Worm (Caenorhabditis elegans) whole organism, young adult: ENCODE measurements around the gene dsl-2.

Experiments
- B0019.2 ChIP-seq: fragments of 200-800 bp; sonication (Bioruptor generic); conservative IDR thresholded peaks from 2 replicates; pipeline ENCODE4 v1.3.6; 2022; ENCODE audit warnings: missing genetic modification reagents, missing genetic modification characterization, missing compliant biosample characterization
- B0261.1 ChIP-seq: sonication (generic microtip); optimal IDR thresholded peaks from 2 replicates; lab custom pipeline; 2016; ENCODE audit warnings: mild to moderate bottlenecking, missing genetic modification characterization, moderate library complexity, missing compliant biosample characterization
- F33H1.4 ChIP-seq: fragments of 200-800 bp; sonication (Bioruptor generic); IDR thresholded peaks from 2 replicates; pipeline ENCODE4 v1.3.6; 2022; ENCODE audit warnings: missing genetic modification reagents, missing genetic modification characterization, missing compliant biosample characterization
- F39B2.1 ChIP-seq: fragments of 200-800 bp; sonication (Bioruptor generic); IDR thresholded peaks from 2 replicates; pipeline ENCODE4 v1.3.6; 2022; ENCODE audit warnings: missing genetic modification reagents, missing genetic modification characterization, missing compliant biosample characterization
- K12H6.12 ChIP-seq: fragments of 200-800 bp; sonication (Bioruptor generic); optimal IDR thresholded peaks from 2 replicates; lab custom pipeline; 2018; ENCODE audit warnings: mild to moderate bottlenecking, missing genetic modification characterization, missing compliant biosample characterization
- ZK185.1 ChIP-seq: sonication (generic microtip); optimal IDR thresholded peaks from 2 replicates; lab custom pipeline; 2016; ENCODE audit warnings: mild to moderate bottlenecking, missing genetic modification characterization, missing compliant biosample characterization; ENCODE audit not compliant: poor library complexity, severe bottlenecking
- atf-7 ChIP-seq: sonication (generic microtip); optimal IDR thresholded peaks from 2 replicates; lab custom pipeline; 2017; ENCODE audit warnings: mild to moderate bottlenecking, missing genetic modification characterization, missing compliant biosample characterization
- athp-1 ChIP-seq: sonication (generic microtip); optimal IDR thresholded peaks from 2 replicates; lab custom pipeline; 2017; ENCODE audit warnings: mild to moderate bottlenecking, missing genetic modification characterization, missing compliant biosample characterization
- attf-3 ChIP-seq: fragments of 200-800 bp; sonication (Bioruptor generic); conservative IDR thresholded peaks from 2 replicates; pipeline ENCODE4 v1.3.6; 2022; ENCODE audit warnings: missing genetic modification reagents, missing genetic modification characterization, missing compliant biosample characterization
- cebp-1 ChIP-seq, 2 experiments: fragments of 200-800 bp in 1 of 2; sonication (Bioruptor generic) in 1 of 2; sonication (generic microtip) in 1 of 2; IDR thresholded peaks in 1 of 2; optimal IDR thresholded peaks in 1 of 2; 2 replicates each; pipeline versions ENCODE4 v1.3.6 to Lab custom; 2017 to 2022; ENCODE audit warnings: missing compliant biosample characterization in 2 of 2, missing genetic modification characterization in 2 of 2, mild to moderate bottlenecking in 1 of 2, missing genetic modification reagents in 1 of 2, moderate library complexity in 1 of 2
- cebp-2 ChIP-seq: fragments of 200-800 bp; sonication (Bioruptor generic); IDR thresholded peaks from 2 replicates; pipeline ENCODE4 v1.3.6; 2022; ENCODE audit warnings: missing genetic modification characterization, missing compliant biosample characterization
- ceh-58 ChIP-seq: fragments of 200-800 bp; sonication (Bioruptor generic); IDR thresholded peaks from 2 replicates; pipeline ENCODE4 v1.3.6; 2022; ENCODE audit warnings: missing genetic modification characterization, missing compliant biosample characterization
- ceh-91 ChIP-seq: fragments of 200-800 bp; sonication (Bioruptor generic); IDR thresholded peaks from 2 replicates; pipeline ENCODE4 v1.3.6; 2022; ENCODE audit warnings: missing genetic modification reagents, missing genetic modification characterization, missing compliant biosample characterization
- egl-44 ChIP-seq: fragments of 200-800 bp; sonication (Bioruptor generic); IDR thresholded peaks from 2 replicates; pipeline ENCODE4 v1.3.6; 2022; ENCODE audit warnings: missing genetic modification reagents, missing genetic modification characterization, missing compliant biosample characterization
- egrh-3 ChIP-seq: fragments of 200-800 bp; sonication (Bioruptor generic); IDR thresholded peaks from 2 replicates; pipeline ENCODE4 v1.3.6; 2022; ENCODE audit warnings: missing genetic modification reagents, missing genetic modification characterization, missing compliant biosample characterization
- hsf-1 ChIP-seq: fragments of 200-800 bp; sonication (Bioruptor generic); IDR thresholded peaks from 2 replicates; pipeline ENCODE4 v1.3.6; 2022; ENCODE audit warnings: missing genetic modification reagents, missing genetic modification characterization, missing compliant biosample characterization
- let-526 ChIP-seq: fragments of 200-800 bp; sonication (Bioruptor generic); IDR thresholded peaks from 2 replicates; pipeline ENCODE4 v1.3.6; 2022; ENCODE audit warnings: missing genetic modification reagents, missing genetic modification characterization, missing compliant biosample characterization
- let-607 ChIP-seq, 2 experiments: fragments of 200-800 bp in 1 of 2; sonication (Bioruptor generic) in 1 of 2; sonication (generic microtip) in 1 of 2; optimal IDR thresholded peaks; 2 replicates each; lab custom pipeline; 2016 to 2018; ENCODE audit warnings: mild to moderate bottlenecking in 2 of 2, missing compliant biosample characterization in 2 of 2, missing genetic modification characterization in 2 of 2, moderate library complexity in 2 of 2, missing genotype in 1 of 2
- lin-35 ChIP-seq, 3 experiments: fragments of 150-350 bp in 2 of 3; sonication (generic microtip) in 1 of 3; optimal IDR thresholded peaks; 2 replicates each; lab custom pipeline; 2014 to 2018; ENCODE audit warnings: missing biosample characterization in 3 of 3, missing genetic modification characterization in 3 of 3, missing genetic modification reagents in 3 of 3
- lsl-1 ChIP-seq: fragments of 200-800 bp; sonication (Bioruptor generic); optimal IDR thresholded peaks from 2 replicates; lab custom pipeline; 2018; ENCODE audit warnings: mild to moderate bottlenecking, missing genetic modification characterization, moderate library complexity, missing compliant biosample characterization
- nfya-2 ChIP-seq: fragments of 200-800 bp; sonication (Bioruptor generic); IDR thresholded peaks from 2 replicates; pipeline ENCODE4 v1.3.6; 2022; ENCODE audit warnings: missing genetic modification reagents, missing genetic modification characterization, missing compliant biosample characterization
- nfyb-1 ChIP-seq: fragments of 200-800 bp; sonication (Bioruptor generic); IDR thresholded peaks from 2 replicates; pipeline ENCODE4 v1.3.6; 2022; ENCODE audit warnings: missing genetic modification reagents, missing genetic modification characterization, missing compliant biosample characterization
- nhr-120 ChIP-seq: fragments of 200-800 bp; sonication (Bioruptor generic); IDR thresholded peaks from 2 replicates; pipeline ENCODE4 v1.3.6; 2022; ENCODE audit warnings: missing genetic modification characterization, missing compliant biosample characterization
- nhr-80 ChIP-seq: sonication (generic microtip); optimal IDR thresholded peaks from 2 replicates; lab custom pipeline; 2016; ENCODE audit warnings: missing genetic modification characterization, missing compliant biosample characterization
- pha-4 ChIP-seq: fragments of 150-350 bp; sonication (generic microtip); optimal IDR thresholded peaks from 2 replicates; lab custom pipeline; 2014; ENCODE audit warnings: missing biosample characterization, missing genetic modification reagents, missing genetic modification characterization
- rcor-1 ChIP-seq: fragments of 200-800 bp; sonication (Bioruptor generic); IDR thresholded peaks from 2 replicates; pipeline ENCODE4 v1.3.6; 2022; ENCODE audit warnings: missing genetic modification reagents, missing genetic modification characterization, missing compliant biosample characterization
- repo-1 ChIP-seq: sonication (generic microtip); optimal IDR thresholded peaks from 2 replicates; lab custom pipeline; 2017; ENCODE audit warnings: mild to moderate bottlenecking, missing genetic modification characterization, missing compliant biosample characterization
- sdz-38 ChIP-seq: sonication (generic microtip); optimal IDR thresholded peaks from 2 replicates; lab custom pipeline; 2016; ENCODE audit warnings: missing genotype, missing genetic modification characterization, missing compliant biosample characterization
- sptf-2 ChIP-seq: fragments of 200-800 bp; sonication (Bioruptor generic); optimal IDR thresholded peaks from 2 replicates; lab custom pipeline; 2018; ENCODE audit warnings: mild to moderate bottlenecking, missing genetic modification characterization, missing compliant biosample characterization
- zim-3 ChIP-seq: sonication (generic microtip); optimal IDR thresholded peaks from 2 replicates; lab custom pipeline; 2017; ENCODE audit warnings: mild to moderate bottlenecking, missing genetic modification characterization, moderate library complexity, missing compliant biosample characterization
- ztf-25 ChIP-seq: fragments of 200-800 bp; sonication (Bioruptor generic); IDR thresholded peaks from 2 replicates; pipeline ENCODE4 v1.3.6; 2022; ENCODE audit warnings: missing genetic modification reagents, missing genetic modification characterization, missing compliant biosample characterization
- ztf-6 ChIP-seq: fragments of 200-800 bp; sonication (Bioruptor generic); IDR thresholded peaks from 2 replicates; pipeline ENCODE4 v1.3.6; 2022; ENCODE audit warnings: missing genetic modification reagents, missing genetic modification characterization, missing compliant biosample characterization

Gene dsl-2

ce11 chrIV:1231589-1231988, 26.8 kb upstream of the dsl-2 start, which contains the start of gene W09G12.6:
Gene W09G12.6 (plus strand): TSS chrIV:1231889.
- no peak for TF ChIP-seq ZK185.1
- no peak for TF ChIP-seq B0261.1
- no peak for TF ChIP-seq nfya-2 (GFP tag; lab: Robert Waterston, UW)
- no peak for TF ChIP-seq lsl-1 (GFP tag; lab: Kevin White, UChicago)
- TF ChIP-seq ztf-6 (GFP tag; lab: Robert Waterston, UW), result no peak
- no peak for TF ChIP-seq nhr-120
- no peak for TF ChIP-seq egl-44 (GFP tag; lab: Robert Waterston, UW)
- TF ChIP-seq F39B2.1 (GFP tag; lab: Robert Waterston, UW), result no peak
- TF ChIP-seq K12H6.12 (tag; lab: Kevin White, UChicago), result no peak
- TF ChIP-seq ztf-25 (GFP tag; lab: Robert Waterston, UW), result no peak
- TF ChIP-seq cebp-1 (GFP tag; IDR thresholded peaks at IDR 0.05; lab: Robert Waterston, UW), result no peak
- TF ChIP-seq cebp-1 (tag; optimal IDR thresholded peaks at IDR 0.05; lab: Kevin White, UChicago), result no peak
- TF ChIP-seq ceh-91 (GFP tag; lab: Robert Waterston, UW), result no peak
- TF ChIP-seq let-607 (tag; optimal IDR thresholded peaks at IDR 0.05; lab: Kevin White, UChicago), result no peak
- TF ChIP-seq atf-7 (tag; lab: Kevin White, UChicago), result no peak

DNA sequence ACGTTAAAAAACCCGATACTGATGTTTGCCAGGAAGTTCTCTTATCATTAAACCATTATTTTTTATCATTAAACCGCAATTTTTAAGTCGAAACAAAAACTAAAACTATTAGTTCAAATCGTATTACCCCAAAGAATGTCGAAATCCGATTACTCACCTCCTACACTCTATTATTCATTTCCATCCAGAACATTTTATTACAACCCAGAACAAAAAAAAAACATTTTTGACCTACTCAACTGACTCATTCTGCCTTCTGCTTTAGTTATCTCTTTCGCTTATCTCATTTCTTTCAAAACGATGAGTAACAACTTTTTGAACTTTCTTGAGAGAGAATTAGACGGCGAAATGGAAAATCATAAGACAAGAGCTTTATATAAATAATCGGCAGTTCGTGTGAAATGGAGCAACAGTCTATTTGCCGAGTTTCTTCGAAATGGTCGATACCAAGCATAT, 23.9 kb upstream of the dsl-2 start, which contains the start of gene W09G12.7:
TSS of gene W09G12.7 (plus strand) at position 406 of the 456 bp plus-strand sequence.
- no peak for TF ChIP-seq sptf-2
- TF ChIP-seq nhr-80 (tag; lab: Kevin White, UChicago), result peak; percentile 48
- TF ChIP-seq, all 124 proteins: peak for 1

ce11 chrIV:1225596-1226232, 20.9 kb upstream of the dsl-2 start, which contains the start of gene W09G12.8:
Gene W09G12.8 (plus strand): TSS chrIV:1226182.
- TF ChIP-seq sdz-38 (no peak), zim-3 (tag; lab: Kevin White, UChicago) (no peak), attf-3 (no peak), pha-4 (tag; lab: Kevin White, UChicago) (no peak), lin-35 (GFP tag; optimal IDR thresholded peaks at IDR 0.05; lab: Kevin White, UChicago) (no peak), egrh-3 (no peak), ceh-58 (GFP tag; lab: Robert Waterston, UW) (no peak), B0019.2 (GFP tag; lab: Robert Waterston, UW) (no peak), repo-1 (tag; lab: Kevin White, UChicago) (no peak), let-526 (GFP tag; lab: Robert Waterston, UW) (no peak), hsf-1 (GFP tag; lab: Robert Waterston, UW) (no peak), F33H1.4 (GFP tag; lab: Robert Waterston, UW) (no peak), rcor-1 (no peak), nfyb-1 (GFP tag; lab: Robert Waterston, UW) (no peak)

DNA sequence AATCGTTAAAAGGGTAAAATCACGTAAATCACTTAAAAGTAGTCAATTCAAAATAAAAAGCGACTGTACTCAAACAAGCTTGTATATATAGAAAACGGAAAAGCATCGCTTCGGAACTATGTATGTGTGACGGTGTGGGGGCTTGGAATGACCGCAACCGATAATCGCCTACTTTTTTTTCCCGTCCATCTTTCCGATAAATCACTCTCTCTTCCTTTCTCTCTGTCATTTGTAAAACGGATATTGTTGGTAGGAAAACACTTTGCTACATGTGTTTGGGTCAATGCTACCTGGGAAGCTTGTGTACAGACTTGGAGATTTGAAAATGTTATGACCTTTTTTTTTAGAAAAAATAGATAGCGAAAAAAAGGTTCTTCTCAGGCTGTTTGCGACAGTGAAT, 20.0 kb upstream of the dsl-2 start:
- TF ChIP-seq K12H6.12 (tag; lab: Kevin White, UChicago) (no peak), cebp-2 (GFP tag; lab: Robert Waterston, UW) (no peak), nfyb-1 (GFP tag; lab: Robert Waterston, UW) (no peak), athp-1 (tag; lab: Kevin White, UChicago) (no peak)
